Fruit fly (Drosophila melanogaster) whole organism, prepupa: ENCODE measurements around the gene Adk2.

ENCODE experiments used
- CG10631 ChIP-seq: fragments of 200-800 bp; sonication (Bioruptor generic); optimal IDR thresholded peaks from 2 replicates; lab custom pipeline; 2016; ENCODE audit warnings: missing biosample characterization, missing genetic modification characterization
- CG31627 ChIP-seq: fragments of 200-800 bp; sonication (Bioruptor generic); optimal IDR thresholded peaks from 3 replicates; lab custom pipeline; 2016; ENCODE audit warnings: missing biosample characterization, missing genetic modification characterization
- CG34406 ChIP-seq: fragments of 200-800 bp; sonication (Bioruptor generic); optimal IDR thresholded peaks from 3 replicates; lab custom pipeline; 2016; ENCODE audit warnings: missing biosample characterization, missing genetic modification characterization
- CG6792 ChIP-seq: fragments of 200-800 bp; sonication (Bioruptor generic); optimal IDR thresholded peaks from 3 replicates; lab custom pipeline; 2016; ENCODE audit warnings: missing biosample characterization, missing genetic modification characterization
- CG7368 ChIP-seq: fragments of 200-800 bp; sonication (Bioruptor generic); optimal IDR thresholded peaks from 3 replicates; lab custom pipeline; 2016; ENCODE audit warnings: missing biosample characterization, missing genetic modification characterization
- CG8319 ChIP-seq: fragments of 200-800 bp; sonication (Bioruptor generic); optimal IDR thresholded peaks from 3 replicates; lab custom pipeline; 2016; ENCODE audit warnings: missing biosample characterization, missing genetic modification characterization
- CG8632 ChIP-seq: fragments of 200-800 bp; sonication (Bioruptor generic); optimal IDR thresholded peaks from 3 replicates; lab custom pipeline; 2016; ENCODE audit warnings: missing biosample characterization, missing genetic modification characterization
- Gug ChIP-seq: fragments of 200-800 bp; sonication (Bioruptor generic); IDR thresholded peaks from 2 replicates; pipeline ENCODE4 v1.3.6; 2022; ENCODE audit warnings: missing biosample characterization, missing genetic modification characterization
- Hr39 ChIP-seq: fragments of 200-800 bp; sonication (Bioruptor generic); optimal IDR thresholded peaks from 2 replicates; lab custom pipeline; 2016; ENCODE audit warnings: missing biosample characterization, missing genetic modification characterization
- Hr4 ChIP-seq: fragments of 200-800 bp; sonication (Bioruptor generic); optimal IDR thresholded peaks from 3 replicates; lab custom pipeline; 2016; ENCODE audit warnings: missing biosample characterization, missing genetic modification characterization
- Lpt ChIP-seq: fragments of 200-800 bp; sonication (Bioruptor generic); optimal IDR thresholded peaks from 3 replicates; lab custom pipeline; 2016; ENCODE audit warnings: missing biosample characterization, missing genetic modification characterization
- OdsH ChIP-seq: fragments of 200-800 bp; sonication (Bioruptor generic); optimal IDR thresholded peaks from 3 replicates; lab custom pipeline; 2016; ENCODE audit warnings: missing biosample characterization, missing genetic modification characterization
- Smox ChIP-seq: fragments of 200-800 bp; sonication (Bioruptor generic); optimal IDR thresholded peaks from 3 replicates; lab custom pipeline; 2016; ENCODE audit warnings: missing biosample characterization, missing genetic modification characterization
- fd85E ChIP-seq: fragments of 200-800 bp; sonication (Bioruptor generic); optimal IDR thresholded peaks from 3 replicates; lab custom pipeline; 2016; ENCODE audit warnings: missing biosample characterization, missing genetic modification characterization
- lz ChIP-seq: fragments of 200-800 bp; sonication (Bioruptor generic); optimal IDR thresholded peaks from 3 replicates; lab custom pipeline; 2016; ENCODE audit warnings: missing biosample characterization, missing genetic modification characterization
- spab ChIP-seq: fragments of 200-800 bp; sonication (Bioruptor generic); optimal IDR thresholded peaks from 2 replicates; lab custom pipeline; 2017; ENCODE audit warnings: missing biosample characterization, mild to moderate bottlenecking, missing genetic modification characterization, missing genetic modification reagents
- svp ChIP-seq: fragments of 200-800 bp; sonication (Bioruptor generic); peaks from one replicate; lab custom pipeline; 2016; ENCODE audit warnings: missing biosample characterization, missing genetic modification characterization

Adk2 gene

dm6 chr3L:12994835-12995234 is 27.7 kb downstream of the Adk2 start, which contains the start of gene CG11262:
Gene CG11262, plus strand, starts transcription at chr3L:12995135.
- TF ChIP-seq svp (GFP tag; lab: Kevin White, UChicago), result peak; percentile 10
- no peak for TF ChIP-seq spab (GFP tag; lab: Kevin White, UChicago)
- TF ChIP-seq fd85E (GFP tag; lab: Kevin White, UChicago), result no peak
- no peak for TF ChIP-seq Lpt (GFP tag; lab: Kevin White, UChicago)
- TF ChIP-seq CG8632, result no peak
- TF ChIP-seq, all 60 proteins: peak for 1

- TF ChIP-seq fd85E (GFP tag; lab: Kevin White, UChicago), result no peak
- no peak for TF ChIP-seq CG7368 (GFP tag; lab: Kevin White, UChicago)
- TF ChIP-seq CG31627, result no peak
- TF ChIP-seq OdsH (GFP tag; lab: Kevin White, UChicago), result no peak
- TF ChIP-seq Gug (GFP tag; lab: Robert Waterston, UW), result no peak
- TF ChIP-seq CG6792 (GFP tag; lab: Kevin White, UChicago), result no peak
- no peak for TF ChIP-seq Smox (GFP tag; lab: Kevin White, UChicago)
- TF ChIP-seq CG34406 (GFP tag; lab: Kevin White, UChicago), result no peak
- no peak for TF ChIP-seq CG10631 (GFP tag; lab: Kevin White, UChicago)
- TF ChIP-seq Hr4, result no peak
- no peak for TF ChIP-seq CG8319 (GFP tag; lab: Kevin White, UChicago)
- no peak for TF ChIP-seq lz
- no peak for TF ChIP-seq spab (GFP tag; lab: Kevin White, UChicago)
- TF ChIP-seq Hr39 (GFP tag; lab: Kevin White, UChicago), result no peak
- no peak for TF ChIP-seq svp (GFP tag; lab: Kevin White, UChicago)
- TF ChIP-seq, all 60 proteins: peak for 0
These were observed 50.2 kb downstream of the Adk2 start, which contains the start of the genes CG10748 and CG10749 for dm6 chr3L:12972259-12972658. Gene CG10748, minus strand, starts transcription at chr3L:12972359. Gene CG10749, plus strand, starts transcription at chr3L:12972474.
